Worm (Caenorhabditis elegans) whole organism, midembryonic: Measurements from ENCODE around the gene F46H5.7.

ENCODE experiments used
- T22C8.4 ChIP-seq: fragments of 200-800 bp; sonication (Bioruptor generic); IDR thresholded peaks from 2 replicates; pipeline ENCODE4 v1.3.6; 2022; ENCODE audit warnings: missing genetic modification characterization, missing compliant biosample characterization
- cog-1 ChIP-seq: sonication (generic microtip); optimal IDR thresholded peaks from 2 replicates; lab custom pipeline; 2016; ENCODE audit warnings: missing genetic modification characterization, missing compliant biosample characterization
- flt-1 ChIP-seq: fragments of 200-800 bp; sonication (Bioruptor generic); IDR thresholded peaks from 2 replicates; pipeline ENCODE4 v1.3.6; 2022; ENCODE audit warnings: missing genetic modification characterization, missing compliant biosample characterization
- klf-2 ChIP-seq: fragments of 200-800 bp; sonication (Bioruptor generic); conservative IDR thresholded peaks from 2 replicates; pipeline ENCODE4 v1.3.6; 2022; ENCODE audit warnings: missing genetic modification reagents, missing genetic modification characterization, missing compliant biosample characterization
- med-1 ChIP-seq: sonication (generic microtip); optimal IDR thresholded peaks from 2 replicates; lab custom pipeline; 2017; ENCODE audit warnings: missing genetic modification characterization, mild to moderate bottlenecking, missing compliant biosample characterization, antibody characterized with exemption, missing genetic modification reagents; ENCODE audit not compliant: insufficient read depth
- ref-1 ChIP-seq: fragments of 200-800 bp; sonication (Bioruptor generic); conservative IDR thresholded peaks from 2 replicates; pipeline ENCODE4 v1.3.6; 2022; ENCODE audit warnings: missing genetic modification reagents, missing genetic modification characterization, missing compliant biosample characterization
- tab-1 ChIP-seq: fragments of 200-800 bp; sonication (Bioruptor generic); IDR thresholded peaks from 2 replicates; pipeline ENCODE4 v1.3.6; 2022; ENCODE audit warnings: missing genetic modification characterization, missing compliant biosample characterization

ce11 chrX:7224510-7224909, 18.3 kb downstream of the F46H5.7 start:
- no peak for TF ChIP-seq klf-2 (GFP tag; lab: Robert Waterston, UW)
- no peak for TF ChIP-seq med-1 (GFP tag; lab: Kevin White, UChicago)
- no peak for TF ChIP-seq tab-1
- no peak for TF ChIP-seq cog-1 (tag; lab: Kevin White, UChicago)
- peak; percentile 56 for TF ChIP-seq flt-1 (GFP tag; lab: Robert Waterston, UW)
- no peak for TF ChIP-seq T22C8.4 (GFP tag; lab: Robert Waterston, UW)
- no peak for TF ChIP-seq ref-1 (GFP tag; lab: Robert Waterston, UW)
